Worm (Caenorhabditis elegans) whole organism, L4/young adult: Measurements from ENCODE around the gene mfn-1.

Experiments
- W03F9.2 ChIP-seq: fragments of 150-350 bp; optimal IDR thresholded peaks from 2 replicates; lab custom pipeline; 2014; ENCODE audit warnings: missing biosample characterization, missing genetic modification characterization
- dao-5 ChIP-seq: sonication (generic microtip); optimal IDR thresholded peaks from 2 replicates; lab custom pipeline; 2016; ENCODE audit warnings: missing genotype, missing genetic modification characterization, moderate library complexity, missing compliant biosample characterization
- him-1 ChIP-seq: sonication (generic microtip); optimal IDR thresholded peaks from 2 replicates; lab custom pipeline; 2016; ENCODE audit warnings: missing genotype, missing genetic modification reagents, missing genetic modification characterization, missing compliant biosample characterization

ce11 chrII:11464427-11464944 lies 7.3 kb downstream of the mfn-1 start, which contains the start of the genes aars-1 and rga-1:
- TF ChIP-seq dao-5 (no peak), him-1 (tag; lab: Kevin White, UChicago) (no peak), W03F9.2 (peak; percentile 47)
